Worm (Caenorhabditis elegans): ENCODE measurements around the gene W02B12.1.

W02B12.1 gene

DNA sequence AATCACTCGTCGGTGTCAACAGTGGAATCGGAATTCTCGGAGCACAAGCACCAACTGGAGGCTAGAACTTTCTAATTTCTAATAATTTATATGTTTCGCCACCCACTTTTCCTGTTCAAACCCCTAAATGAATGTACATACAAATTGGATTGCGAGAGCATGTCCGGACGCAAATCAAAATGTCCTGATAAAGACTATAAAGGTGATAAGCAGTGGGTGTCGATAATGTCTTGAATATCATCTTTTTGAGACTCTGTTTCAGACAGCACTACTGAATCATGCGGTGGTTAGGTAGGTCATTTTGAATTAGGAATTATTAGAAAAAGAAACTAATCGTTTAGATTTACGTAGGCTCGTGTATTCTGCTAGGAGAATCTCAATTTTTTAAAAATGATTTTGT is at the start of gene W02B12.1:
W02B12.1 (plus strand) TSS at position 269 of the 400 bp plus-strand sequence.
- TF ChIP-seq fos-1 (tag; optimal IDR thresholded peaks at IDR 0.05) (no peak), nhr-23 (tag; optimal IDR thresholded peaks at IDR 0.05) (no peak), ztf-11 (tag; optimal IDR thresholded peaks at IDR 0.05) (no peak), elt-2 (tag; optimal IDR thresholded peaks at IDR 0.05) (peak; percentile 77), nhr-28 (tag; optimal IDR thresholded peaks at IDR 0.05) (no peak), nhr-25 (tag; optimal IDR thresholded peaks at IDR 0.05) (no peak), zag-1 (tag; optimal IDR thresholded peaks at IDR 0.05) (no peak), aly-2 (tag; optimal IDR thresholded peaks at IDR 0.05) (no peak), nhr-67 (tag; optimal IDR thresholded peaks at IDR 0.05) (no peak), pqm-1 (tag; optimal IDR thresholded peaks at IDR 0.05) (peak; percentile 72)

DNA sequence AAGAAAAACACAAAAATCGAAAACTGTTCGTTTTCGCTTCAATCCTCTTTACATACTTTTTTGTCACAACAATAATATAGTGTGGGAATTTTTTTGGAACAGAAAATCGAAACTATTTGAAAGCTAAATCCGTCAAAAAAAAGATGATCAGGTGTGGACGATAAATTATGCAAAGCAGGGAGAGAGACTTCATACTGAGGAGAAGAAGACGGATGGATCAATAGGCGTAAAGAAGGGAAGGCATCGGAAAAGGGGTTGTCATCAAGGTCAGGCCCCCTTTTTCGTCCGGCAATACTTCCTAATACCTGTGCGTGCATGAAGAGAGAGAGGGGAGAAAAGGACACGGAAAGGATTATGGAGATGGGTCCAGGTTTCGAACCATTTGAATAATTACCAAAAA is 48.4 kb upstream of the W02B12.1 start:
- TF ChIP-seq nhr-25 (tag; optimal IDR thresholded peaks at IDR 0.05) (peak; percentile 55), nhr-237 (tag; optimal IDR thresholded peaks at IDR 0.05) (no peak), lin-39 (tag; optimal IDR thresholded peaks at IDR 0.05) (no peak)

DNA sequence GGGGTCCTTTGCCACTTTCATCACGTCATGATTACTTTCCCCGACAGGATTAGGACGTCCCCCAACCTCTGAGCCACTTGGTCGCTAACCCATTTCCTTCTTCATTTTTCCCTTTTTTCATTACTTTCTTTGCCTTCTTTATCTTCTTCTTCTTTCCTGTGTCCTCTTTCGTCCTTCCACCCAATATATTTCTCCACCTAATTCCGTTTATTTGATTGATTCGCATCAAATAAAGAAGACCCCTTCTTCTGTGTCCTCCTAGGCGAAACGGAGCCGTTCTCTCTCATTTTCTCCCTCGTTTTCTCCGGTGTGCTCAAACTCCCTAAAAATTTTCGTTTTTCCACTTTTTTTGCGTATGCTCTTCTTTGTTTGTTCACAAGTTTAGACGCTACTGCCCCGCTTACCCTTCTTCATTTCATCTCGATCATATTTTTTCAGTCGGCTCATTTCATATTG is 39.1 kb upstream of the W02B12.1 start, which contains the start of gene C05D12.7:
C05D12.7 (plus strand) TSS at position 406 of the 456 bp plus-strand sequence.
- TF ChIP-seq daf-12 (tag; optimal IDR thresholded peaks at IDR 0.05) (no peak), nhr-76 (tag; optimal IDR thresholded peaks at IDR 0.05) (no peak), eor-1 (tag; optimal IDR thresholded peaks at IDR 0.05) (no peak), ceh-9 (tag; optimal IDR thresholded peaks at IDR 0.05) (no peak), skn-1 (tag; optimal IDR thresholded peaks at IDR 0.05) (no peak)

DNA sequence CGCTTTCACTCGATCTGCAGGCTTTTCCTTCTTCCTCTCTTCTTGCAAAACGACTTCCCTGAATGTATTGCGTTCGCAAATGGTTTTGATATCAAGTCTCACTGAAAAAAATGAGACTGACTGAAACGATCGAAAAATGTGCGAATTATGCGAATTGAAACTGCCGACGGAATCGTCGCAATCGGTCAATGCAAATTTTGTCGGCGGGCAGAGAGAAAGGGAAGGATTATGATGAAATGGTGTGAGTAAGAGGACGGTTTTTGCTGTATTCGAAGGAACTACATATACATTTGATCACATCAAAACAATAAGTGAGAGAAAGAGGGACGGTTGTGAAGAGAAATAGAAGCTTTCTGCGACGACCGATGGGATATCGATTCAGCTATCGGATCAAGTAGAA is 33.1 kb upstream of the W02B12.1 start, which contains the start of gene C05D12.1:
C05D12.1 (minus strand) TSS at position 101 of the 400 bp plus-strand sequence.
- TF ChIP-seq ceh-9 (tag; optimal IDR thresholded peaks at IDR 0.05) (no peak), pha-4 (tag; optimal IDR thresholded peaks at IDR 0.05) (no peak), ceh-16 (tag; optimal IDR thresholded peaks at IDR 0.05) (no peak), nhr-25 (tag; optimal IDR thresholded peaks at IDR 0.05) (no peak), unc-62 (GFP tag; optimal IDR thresholded peaks at IDR 0.05) (no peak), egl-5 (tag; optimal IDR thresholded peaks at IDR 0.05) (no peak), nhr-67 (tag; optimal IDR thresholded peaks at IDR 0.05) (no peak), mdl-1 (tag; optimal IDR thresholded peaks at IDR 0.05) (no peak), unc-39 (tag; optimal IDR thresholded peaks at IDR 0.05) (no peak), nhr-11 (tag; optimal IDR thresholded peaks at IDR 0.05) (no peak), daf-12 (tag; optimal IDR thresholded peaks at IDR 0.05) (no peak), skn-1 (tag; optimal IDR thresholded peaks at IDR 0.05) (no peak), mml-1 (tag; optimal IDR thresholded peaks at IDR 0.05) (no peak), nhr-23 (tag; optimal IDR thresholded peaks at IDR 0.05) (no peak), egl-27 (tag; optimal IDR thresholded peaks at IDR 0.05) (no peak), nhr-43 (tag; optimal IDR thresholded peaks at IDR 0.05; ENCODE audit: poor library complexity, severe bottlenecking) (no peak)

DNA sequence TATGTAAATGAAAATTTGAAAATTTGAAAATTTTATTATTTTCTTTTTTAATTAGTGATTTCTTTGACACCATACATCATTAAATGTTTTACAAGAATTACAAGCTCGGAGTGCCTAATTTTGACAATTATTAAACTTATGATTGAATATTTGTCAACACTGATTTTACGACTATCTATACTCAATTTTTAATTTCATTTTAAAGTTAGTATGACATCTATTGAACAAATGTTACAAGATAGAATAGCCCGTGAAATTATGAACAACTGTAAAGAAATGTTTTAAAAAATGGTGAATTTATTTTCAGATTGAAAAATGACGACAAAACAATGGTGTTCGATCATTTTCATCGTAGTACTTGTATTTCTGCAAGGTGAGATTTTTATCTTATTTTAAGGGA is 30.8 kb upstream of the W02B12.1 start, which contains the start of gene C05D12.2:
C05D12.2 (plus strand) TSS at position 301 of the 400 bp plus-strand sequence.
- TF ChIP-seq daf-12 (tag; optimal IDR thresholded peaks at IDR 0.05) = no peak
- TF ChIP-seq eor-1 (tag; optimal IDR thresholded peaks at IDR 0.05) = no peak
- TF ChIP-seq pha-4 (tag; optimal IDR thresholded peaks at IDR 0.05) = no peak
- no peak for TF ChIP-seq ceh-82 (tag; optimal IDR thresholded peaks at IDR 0.05)
- TF ChIP-seq nhr-23 (tag; optimal IDR thresholded peaks at IDR 0.05) = no peak
- no peak for TF ChIP-seq skn-1 (tag; optimal IDR thresholded peaks at IDR 0.05)
- no peak for TF ChIP-seq nhr-25 (tag; optimal IDR thresholded peaks at IDR 0.05)
- no peak for TF ChIP-seq elt-1 (tag; optimal IDR thresholded peaks at IDR 0.05)
- TF ChIP-seq nhr-67 (tag; optimal IDR thresholded peaks at IDR 0.05) = no peak
- TF ChIP-seq jun-1 (tag; optimal IDR thresholded peaks at IDR 0.05) = no peak
- TF ChIP-seq snpc-4 (tag; optimal IDR thresholded peaks at IDR 0.05) = no peak
- no peak for TF ChIP-seq hmg-11 (tag; optimal IDR thresholded peaks at IDR 0.05)
- no peak for TF ChIP-seq lin-39 (tag; optimal IDR thresholded peaks at IDR 0.05)

DNA sequence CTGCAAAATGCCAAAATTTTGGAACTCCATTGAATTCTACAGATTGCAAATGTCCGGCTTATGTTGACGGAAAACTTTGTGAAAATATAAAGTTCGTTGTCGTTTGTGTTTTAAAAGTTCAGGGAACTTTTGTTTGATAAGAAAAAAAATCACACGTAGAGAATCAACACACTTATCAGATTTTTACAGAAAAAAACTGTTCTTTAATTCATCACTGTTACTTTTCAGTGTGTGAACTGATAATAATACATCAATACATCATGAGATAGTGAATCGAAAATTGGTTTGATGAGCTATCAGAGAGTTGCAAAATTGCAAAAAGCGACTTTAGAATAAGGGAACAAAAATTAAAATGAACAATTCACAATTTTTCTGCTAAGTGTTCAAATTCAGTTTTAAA is 30.3 kb upstream of the W02B12.1 start:
- TF ChIP-seq pqm-1 (tag; optimal IDR thresholded peaks at IDR 0.05) (peak; percentile 88), ceh-16 (tag; optimal IDR thresholded peaks at IDR 0.05) (no peak), elt-2 (tag; optimal IDR thresholded peaks at IDR 0.05) (peak; percentile 80), pha-4 (tag; optimal IDR thresholded peaks at IDR 0.05) (peak; percentile 68), jun-1 (tag; optimal IDR thresholded peaks at IDR 0.05) (peak; percentile 7), sea-2 (GFP tag; optimal IDR thresholded peaks at IDR 0.05) (no peak), nhr-28 (tag; optimal IDR thresholded peaks at IDR 0.05) (no peak)

Measured in whole organism, L3 larva.